Worm (Caenorhabditis elegans) whole organism, L1 larva: ENCODE data around the gene erd-2.2.

Experiments
- C04F5.9 ChIP-seq: sonication (generic microtip); optimal IDR thresholded peaks from 2 replicates; lab custom pipeline; 2016; ENCODE audit warnings: missing genetic modification characterization, missing compliant biosample characterization
- C16A3.4 ChIP-seq: fragments of 150-350 bp; optimal IDR thresholded peaks from 2 replicates; lab custom pipeline; 2014; ENCODE audit warnings: missing biosample characterization, missing genetic modification characterization
- C34B4.2 ChIP-seq: sonication (generic microtip); optimal IDR thresholded peaks from 2 replicates; lab custom pipeline; 2017; ENCODE audit warnings: mild to moderate bottlenecking, missing genetic modification characterization, missing compliant biosample characterization
- Y116A8C.19 ChIP-seq: sonication (generic microtip); optimal IDR thresholded peaks from 2 replicates; lab custom pipeline; 2016; ENCODE audit warnings: missing compliant biosample characterization, missing genetic modification characterization, borderline replicate concordance
- aha-1 ChIP-seq: fragments of 150-350 bp; optimal IDR thresholded peaks from 2 replicates; lab custom pipeline; 2014; ENCODE audit warnings: missing biosample characterization, missing genetic modification characterization
- alr-1 ChIP-seq: fragments of 200-800 bp; sonication (Bioruptor generic); optimal IDR thresholded peaks from 2 replicates; lab custom pipeline; 2018; ENCODE audit warnings: borderline replicate concordance, mild to moderate bottlenecking, missing genetic modification characterization, missing compliant biosample characterization
- blmp-1 ChIP-seq: fragments of 150-350 bp; optimal IDR thresholded peaks from 2 replicates; lab custom pipeline; 2014; ENCODE audit warnings: missing biosample characterization, missing genetic modification characterization
- ceh-63 ChIP-seq: fragments of 200-800 bp; sonication (Bioruptor generic); optimal IDR thresholded peaks from 2 replicates; lab custom pipeline; 2018; ENCODE audit warnings: mild to moderate bottlenecking, missing genetic modification characterization, missing compliant biosample characterization
- ceh-82 ChIP-seq, 3 experiments: fragments of 150-350 bp in 1 of 3; sonication (generic microtip) in 2 of 3; optimal IDR thresholded peaks; 2 replicates each; lab custom pipeline; 2014 to 2017; ENCODE audit warnings: missing biosample characterization in 3 of 3, missing genetic modification characterization in 3 of 3
- ceh-90 ChIP-seq: sonication (generic microtip); optimal IDR thresholded peaks from 2 replicates; lab custom pipeline; 2016; ENCODE audit warnings: missing genetic modification characterization, missing compliant biosample characterization
- ces-1 ChIP-seq: fragments of 150-350 bp; optimal IDR thresholded peaks from 2 replicates; lab custom pipeline; 2014; ENCODE audit warnings: missing biosample characterization, missing genetic modification reagents, missing genetic modification characterization
- efl-1 ChIP-seq, 4 experiments: fragments of 150-350 bp; optimal IDR thresholded peaks in 3 of 4; peaks in 1 of 4; 1 replicate in 1 of 4; 2 replicates in 3 of 4; lab custom pipeline; 2014; ENCODE audit warnings: missing biosample characterization in 2 of 4, missing genetic modification characterization in 2 of 4, missing genetic modification reagents in 2 of 4
- efl-3 ChIP-seq: fragments of 200-800 bp; sonication (Bioruptor generic); optimal IDR thresholded peaks from 2 replicates; lab custom pipeline; 2018; ENCODE audit warnings: mild to moderate bottlenecking, missing genetic modification characterization, missing compliant biosample characterization
- elt-3 ChIP-seq, 6 experiments: fragments of 150-350 bp in 1 of 6; sonication (generic microtip); optimal IDR thresholded peaks; 2 replicates each; lab custom pipeline; 2017 to 2018; ENCODE audit warnings: missing biosample characterization in 6 of 6, missing genetic modification characterization in 6 of 6, inconsistent platforms in 1 of 6
- ets-5 ChIP-seq: fragments of 200-800 bp; sonication (Bioruptor generic); IDR thresholded peaks from 2 replicates; pipeline ENCODE4 v1.3.6; 2022; ENCODE audit warnings: missing genetic modification characterization, missing compliant biosample characterization
- fkh-10 ChIP-seq: sonication (generic microtip); optimal IDR thresholded peaks from 2 replicates; lab custom pipeline; 2017; ENCODE audit warnings: missing biosample characterization, missing genetic modification reagents, missing genetic modification characterization
- fkh-8 ChIP-seq: sonication (generic microtip); optimal IDR thresholded peaks from 2 replicates; lab custom pipeline; 2016; ENCODE audit warnings: mild to moderate bottlenecking, missing genetic modification characterization, missing compliant biosample characterization
- fos-1 ChIP-seq: fragments of 150-350 bp; optimal IDR thresholded peaks from 2 replicates; lab custom pipeline; 2014; ENCODE audit warnings: missing biosample characterization, missing genetic modification characterization
- grh-1 ChIP-seq: fragments of 200-800 bp; sonication (Bioruptor generic); IDR thresholded peaks from 2 replicates; pipeline ENCODE4 v1.3.6; 2022; ENCODE audit warnings: missing genetic modification reagents, missing genetic modification characterization, missing compliant biosample characterization
- hpl-2 ChIP-seq: fragments of 150-350 bp; optimal IDR thresholded peaks from 2 replicates; lab custom pipeline; 2014; ENCODE audit warnings: missing biosample characterization, missing genetic modification reagents, missing genetic modification characterization
- irx-1 ChIP-seq: sonication (generic microtip); optimal IDR thresholded peaks from 2 replicates; lab custom pipeline; 2016; ENCODE audit warnings: missing genetic modification characterization, missing compliant biosample characterization
- jun-1 ChIP-seq: fragments of 150-350 bp; optimal IDR thresholded peaks from 2 replicates; lab custom pipeline; 2014; ENCODE audit warnings: missing biosample characterization, missing genetic modification reagents, missing genetic modification characterization
- lin-13 ChIP-seq: fragments of 150-350 bp; optimal IDR thresholded peaks from 2 replicates; lab custom pipeline; 2014; ENCODE audit warnings: missing biosample characterization, missing genetic modification reagents, missing genetic modification characterization
- lin-14 ChIP-seq: fragments of 200-800 bp; sonication (Bioruptor generic); optimal IDR thresholded peaks from 2 replicates; lab custom pipeline; 2018; ENCODE audit warnings: mild to moderate bottlenecking, missing genetic modification characterization, moderate library complexity, missing compliant biosample characterization
- lin-15B ChIP-seq: fragments of 150-350 bp; sonication (generic microtip); optimal IDR thresholded peaks from 3 replicates; lab custom pipeline; 2014; ENCODE audit warnings: missing biosample characterization, missing genetic modification characterization
- lin-35 ChIP-seq, 2 experiments: fragments of 150-350 bp; optimal IDR thresholded peaks; 2 replicates each; lab custom pipeline; 2014; ENCODE audit warnings: missing biosample characterization in 2 of 2, missing genetic modification characterization in 2 of 2, missing genetic modification reagents in 2 of 2
- lir-3 ChIP-seq: sonication (generic microtip); optimal IDR thresholded peaks from 2 replicates; lab custom pipeline; 2016; ENCODE audit warnings: mild to moderate bottlenecking, missing genetic modification characterization, moderate library complexity, missing compliant biosample characterization; ENCODE audit not compliant: poor library complexity
- lsy-2 ChIP-seq, 2 experiments: fragments of 150-350 bp; optimal IDR thresholded peaks; 2 replicates each; lab custom pipeline; 2014; ENCODE audit warnings: missing biosample characterization in 2 of 2, missing genetic modification characterization in 2 of 2
- mab-9 ChIP-seq: fragments of 200-800 bp; sonication (Bioruptor generic); IDR thresholded peaks from 2 replicates; pipeline ENCODE4 v1.3.6; 2022; ENCODE audit warnings: missing genetic modification reagents, missing genetic modification characterization, missing compliant biosample characterization
- mdl-1 ChIP-seq, 2 experiments: fragments of 150-350 bp; optimal IDR thresholded peaks; 2 replicates each; lab custom pipeline; 2014 to 2017; ENCODE audit warnings: missing biosample characterization in 2 of 2, missing genetic modification characterization in 2 of 2, inconsistent platforms in 1 of 2
- nhr-11 ChIP-seq: fragments of 150-350 bp; optimal IDR thresholded peaks from 2 replicates; lab custom pipeline; 2014; ENCODE audit warnings: missing biosample characterization, missing genetic modification characterization
- nhr-12 ChIP-seq: sonication (generic microtip); optimal IDR thresholded peaks from 2 replicates; lab custom pipeline; 2017; ENCODE audit warnings: missing biosample characterization, missing genetic modification characterization
- nhr-20 ChIP-seq: sonication (generic microtip); optimal IDR thresholded peaks from 2 replicates; lab custom pipeline; 2016; ENCODE audit warnings: mild to moderate bottlenecking, missing genetic modification characterization, missing compliant biosample characterization
- nhr-28 ChIP-seq: fragments of 150-350 bp; optimal IDR thresholded peaks from 2 replicates; lab custom pipeline; 2014; ENCODE audit warnings: missing biosample characterization, missing genetic modification characterization
- nhr-71 ChIP-seq: sonication (generic microtip); optimal IDR thresholded peaks from 2 replicates; lab custom pipeline; 2016; ENCODE audit warnings: mild to moderate bottlenecking, missing genetic modification characterization, moderate library complexity, missing compliant biosample characterization
- nhr-76 ChIP-seq: sonication (generic microtip); optimal IDR thresholded peaks from 2 replicates; lab custom pipeline; 2017; ENCODE audit warnings: missing biosample characterization, missing genetic modification characterization
- nhr-77 ChIP-seq: fragments of 150-350 bp; optimal IDR thresholded peaks from 2 replicates; lab custom pipeline; 2014; ENCODE audit warnings: missing biosample characterization, missing genetic modification characterization
- nhr-85 ChIP-seq: sonication (generic microtip); peaks from one replicate; lab custom pipeline; 2016; ENCODE audit warnings: missing genetic modification characterization, inconsistent platforms, missing compliant biosample characterization
- nhr-90 ChIP-seq: sonication (generic microtip); optimal IDR thresholded peaks from 2 replicates; lab custom pipeline; 2016; ENCODE audit warnings: mild to moderate bottlenecking, missing genetic modification characterization, missing compliant biosample characterization; ENCODE audit not compliant: poor library complexity
- pag-3 ChIP-seq: sonication (generic microtip); optimal IDR thresholded peaks from 2 replicates; lab custom pipeline; 2017; ENCODE audit warnings: missing genetic modification characterization, mild to moderate bottlenecking, missing compliant biosample characterization, antibody characterized with exemption, borderline replicate concordance; ENCODE audit not compliant: insufficient read depth
- rnt-1 ChIP-seq: sonication (generic microtip); optimal IDR thresholded peaks from 2 replicates; lab custom pipeline; 2016; ENCODE audit warnings: mild to moderate bottlenecking, missing genetic modification characterization, moderate library complexity, missing compliant biosample characterization
- snpc-4 ChIP-seq: fragments of 150-350 bp; optimal IDR thresholded peaks from 2 replicates; lab custom pipeline; 2014; ENCODE audit warnings: missing biosample characterization, missing genetic modification characterization
- sox-4 ChIP-seq: sonication (generic microtip); optimal IDR thresholded peaks from 2 replicates; lab custom pipeline; 2016; ENCODE audit warnings: missing genetic modification characterization, missing compliant biosample characterization
- swsn-7 ChIP-seq: sonication (generic microtip); optimal IDR thresholded peaks from 2 replicates; lab custom pipeline; 2016; ENCODE audit warnings: missing genetic modification characterization, missing compliant biosample characterization
- unc-30 ChIP-seq: sonication (generic microtip); optimal IDR thresholded peaks from 2 replicates; lab custom pipeline; 2017; ENCODE audit warnings: missing biosample characterization, missing genetic modification characterization
- unc-98 ChIP-seq: fragments of 200-800 bp; sonication (Bioruptor generic); IDR thresholded peaks from 2 replicates; pipeline ENCODE4 v1.3.6; 2022; ENCODE audit warnings: missing genetic modification characterization, missing compliant biosample characterization
- xbp-1 ChIP-seq: sonication (generic microtip); optimal IDR thresholded peaks from 2 replicates; lab custom pipeline; 2016; ENCODE audit warnings: missing genetic modification characterization, missing compliant biosample characterization
- zip-4 ChIP-seq: fragments of 200-800 bp; sonication (Bioruptor generic); optimal IDR thresholded peaks from 2 replicates; lab custom pipeline; 2018; ENCODE audit warnings: mild to moderate bottlenecking, missing genetic modification characterization, moderate library complexity, missing compliant biosample characterization
- ztf-11 ChIP-seq, 2 experiments: sonication (generic microtip); optimal IDR thresholded peaks; 2 replicates each; lab custom pipeline; 2016 to 2017; ENCODE audit warnings: missing genetic modification characterization in 2 of 2, missing biosample characterization in 1 of 2, missing compliant biosample characterization in 1 of 2

Gene erd-2.2

ce11 chrIII:5936992-5937391 lies 30.1 kb downstream of the erd-2.2 start, which contains the start of gene EGAP1.1:
Gene EGAP1.1 (minus strand): TSS chrIII:5937220.
- peak; percentile 32 for TF ChIP-seq lin-14 (GFP tag; lab: Kevin White, UChicago)
- peak; percentile 30 for TF ChIP-seq fkh-8 (tag; lab: Kevin White, UChicago)
- no peak for TF ChIP-seq ceh-90 (tag; lab: Kevin White, UChicago)
- TF ChIP-seq fkh-10: peak; percentile 53

- no peak for TF ChIP-seq nhr-76
- TF ChIP-seq mab-9 (GFP tag; lab: Robert Waterston, UW): 0 out of 2 replicates have a peak, but pooled peaks have one; percentile 18
- peak; percentile 47 for TF ChIP-seq xbp-1 (tag; lab: Kevin White, UChicago)
- no peak for TF ChIP-seq ets-5 (GFP tag; lab: Robert Waterston, UW)
- TF ChIP-seq ztf-11 (tag; optimal IDR thresholded peaks at IDR 0.05; lab: Kevin White, UChicago): no peak
- TF ChIP-seq ceh-63 (GFP tag; lab: Kevin White, UChicago): no peak
- peak; percentile 32 for TF ChIP-seq rnt-1 (tag; lab: Kevin White, UChicago)
- TF ChIP-seq alr-1 (tag; lab: Kevin White, UChicago): no peak
- no peak for TF ChIP-seq C34B4.2 (tag; lab: Kevin White, UChicago)
- peak in 1 of 2 experiments; percentile 76 for TF ChIP-seq mdl-1 (tag; optimal IDR thresholded peaks at IDR 0.05; lab: Kevin White, UChicago)
- no peak for TF ChIP-seq Y116A8C.19 (tag; lab: Kevin White, UChicago)
- no peak for TF ChIP-seq C04F5.9 (tag; lab: Kevin White, UChicago)
- TF ChIP-seq nhr-71: peak; percentile 84
- TF ChIP-seq nhr-85 (tag; lab: Kevin White, UChicago): peak; percentile 95
- no peak for TF ChIP-seq unc-30 (tag; lab: Kevin White, UChicago)
- TF ChIP-seq unc-98 (GFP tag; lab: Robert Waterston, UW): no peak
- TF ChIP-seq pag-3 (tag; lab: Kevin White, UChicago): no peak
- peak; percentile 28 to 63 for TF ChIP-seq lsy-2 (tag; optimal IDR thresholded peaks at IDR 0.05; lab: Kevin White, UChicago)
- no peak for TF ChIP-seq snpc-4
- TF ChIP-seq lir-3 (tag; lab: Kevin White, UChicago): no peak
- TF ChIP-seq lin-13 (GFP tag; lab: Kevin White, UChicago): peak; percentile 45
- no peak for TF ChIP-seq efl-3 (GFP tag; lab: Kevin White, UChicago)
- TF ChIP-seq sox-4: no peak
- TF ChIP-seq fkh-10: no peak
- TF ChIP-seq ceh-90 (tag; lab: Kevin White, UChicago): no peak
- TF ChIP-seq nhr-28 (tag; lab: Kevin White, UChicago): no peak
- TF ChIP-seq aha-1 (tag; lab: Kevin White, UChicago): no peak
- TF ChIP-seq ceh-82 (tag; optimal IDR thresholded peaks at IDR 0.05; lab: Kevin White, UChicago): no peak
- TF ChIP-seq jun-1: peak; percentile 49
- peak; percentile 45 for TF ChIP-seq C16A3.4 (tag; lab: Kevin White, UChicago)
- peak; percentile 13 for TF ChIP-seq swsn-7
- peak in 1 of 2 experiments; percentile 61 for TF ChIP-seq lin-35 (GFP tag; optimal IDR thresholded peaks at IDR 0.05; lab: Kevin White, UChicago)
- TF ChIP-seq nhr-12 (tag; lab: Kevin White, UChicago): no peak
- TF ChIP-seq hpl-2 (GFP tag; lab: Kevin White, UChicago): no peak
- peak; percentile 3 for TF ChIP-seq fkh-8 (tag; lab: Kevin White, UChicago)
- peak; percentile 22 for TF ChIP-seq irx-1 (tag; lab: Kevin White, UChicago)
- TF ChIP-seq lin-15B: no peak
- peak in 2 of 6 experiments; percentile 26 to 87 for TF ChIP-seq elt-3 (tag; optimal IDR thresholded peaks at IDR 0.05; lab: Kevin White, UChicago)
- no peak for TF ChIP-seq zip-4 (GFP tag; lab: Kevin White, UChicago)
- peak; percentile 99 for TF ChIP-seq blmp-1 (tag; lab: Kevin White, UChicago)
- no peak for TF ChIP-seq nhr-11
- TF ChIP-seq nhr-77 (tag; lab: Kevin White, UChicago): no peak
- peak; percentile 63 for TF ChIP-seq nhr-90
- TF ChIP-seq nhr-20: peak; percentile 78
- TF ChIP-seq grh-1 (GFP tag; lab: Robert Waterston, UW): peak; percentile 80
- TF ChIP-seq fos-1 (tag; lab: Kevin White, UChicago): no peak
- TF ChIP-seq lin-14 (GFP tag; lab: Kevin White, UChicago): peak; percentile 91
- no peak for TF ChIP-seq ces-1 (GFP tag; lab: Kevin White, UChicago)
- TF ChIP-seq efl-1 (optimal IDR thresholded peaks at IDR 0.05; lab: Kevin White, UChicago): peak in 1 of 2 experiments; percentile 34
- peak; percentile 18 to 62 for TF ChIP-seq efl-1 (GFP tag; optimal IDR thresholded peaks at IDR 0.05 in 1 of 2; lab: Kevin White, UChicago)
Observed at ce11 chrIII:5938013-5938412, 31.2 kb downstream of the erd-2.2 start.
